Fruit fly (Drosophila melanogaster): ENCODE results near the gene CG14260.

CG14260 gene

dm6 chr3R:27265330-27265729 lies at the start of gene CG14260, which contains the start of gene CG14262:
Gene CG14260, plus strand, starts transcription at chr3R:27265457.
Gene CG14262, minus strand, starts transcription at chr3R:27265430.
- no peak for TF ChIP-seq ovo (GFP tag; optimal IDR thresholded peaks at IDR 0.05)

dm6 chr3R:27217465-27218059 lies 47.7 kb upstream of the CG14260 start:
- TF ChIP-seq ovo (GFP tag; optimal IDR thresholded peaks at IDR 0.05) (no peak), CG1620 (GFP tag; optimal IDR thresholded peaks at IDR 0.05) (no peak)

- TF ChIP-seq CG5204 (GFP tag; optimal IDR thresholded peaks at IDR 0.05): no peak
Measured at dm6 chr3R:27218288-27218687, 47.0 kb upstream of the CG14260 start.

DNA sequence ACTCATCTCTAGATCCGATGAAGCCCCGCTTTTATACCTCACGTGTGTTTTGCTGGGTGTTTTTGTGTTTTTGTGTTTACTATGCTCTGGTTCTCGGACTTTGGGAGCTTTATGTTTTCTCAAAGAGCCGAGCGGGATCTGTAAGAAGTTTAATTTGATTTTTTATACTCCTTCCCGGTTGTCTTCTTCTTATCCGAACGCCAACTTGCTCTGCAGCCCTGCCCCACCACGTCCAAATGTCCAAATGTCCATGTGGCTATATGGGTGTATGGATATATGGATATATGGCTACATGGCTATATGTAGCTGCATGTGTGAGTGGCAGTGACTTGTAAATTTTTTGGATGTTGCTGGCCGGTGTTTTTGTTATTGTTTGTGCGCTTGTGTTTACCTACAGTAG lies 46.4 kb upstream of the CG14260 start:
- TF ChIP-seq toe (GFP tag; optimal IDR thresholded peaks at IDR 0.05) (no peak), Hr96 (GFP tag; optimal IDR thresholded peaks at IDR 0.05) (no peak), Mnt (GFP tag; optimal IDR thresholded peaks at IDR 0.05) (no peak), Clk (GFP tag; optimal IDR thresholded peaks at IDR 0.05) (no peak), CG7045 (GFP tag; optimal IDR thresholded peaks at IDR 0.05) (no peak), cnc (optimal IDR thresholded peaks at IDR 0.05) (no peak), ovo (GFP tag; optimal IDR thresholded peaks at IDR 0.05) (no peak), CG33017 (tag; optimal IDR thresholded peaks at IDR 0.05) (no peak), CG7101 (tag; optimal IDR thresholded peaks at IDR 0.05) (no peak), cic (GFP tag; optimal IDR thresholded peaks at IDR 0.05) (no peak), pad (GFP tag; optimal IDR thresholded peaks at IDR 0.05) (no peak), CG11617 (GFP tag; optimal IDR thresholded peaks at IDR 0.05) (no peak), Crg-1 (GFP tag; optimal IDR thresholded peaks at IDR 0.05) (no peak), CG5204 (GFP tag; optimal IDR thresholded peaks at IDR 0.05) (no peak), kay (GFP tag; ENCODE audit: borderline replicate concordance) (no peak), CG14711 (tag; optimal IDR thresholded peaks at IDR 0.05) (no peak), CG12768 (GFP tag; optimal IDR thresholded peaks at IDR 0.05) (no peak)

DNA sequence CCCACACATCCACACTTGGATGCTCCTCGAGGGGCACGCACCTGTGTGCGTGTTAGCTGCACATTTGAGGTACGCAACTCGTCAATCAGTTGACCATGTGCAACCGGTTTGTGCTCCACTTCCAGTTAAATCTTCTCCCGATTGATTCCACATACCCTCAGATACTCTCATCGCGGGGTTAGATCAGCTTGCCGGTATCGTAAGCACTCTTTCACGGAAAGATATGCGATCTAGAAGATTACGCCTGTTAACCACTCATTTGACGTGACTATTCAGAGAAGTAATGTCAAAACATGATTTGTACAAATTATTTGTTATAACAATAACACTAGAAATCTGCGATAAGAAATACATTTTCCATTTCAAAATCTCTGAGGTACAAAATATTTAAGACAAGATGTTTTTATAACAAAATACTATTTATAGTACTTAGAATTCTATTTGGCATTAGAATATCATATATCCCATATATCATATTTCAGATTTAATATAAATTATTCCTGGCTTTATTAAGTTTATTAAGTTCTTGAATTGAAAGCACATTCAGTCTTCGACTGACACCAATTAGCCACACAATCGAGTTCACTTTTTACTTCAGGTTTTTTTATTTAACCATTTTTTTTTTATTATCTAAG lies 44.3 kb upstream of the CG14260 start:
- TF ChIP-seq cnc (optimal IDR thresholded peaks at IDR 0.05): no peak
- TF ChIP-seq tj (GFP tag; optimal IDR thresholded peaks at IDR 0.05): no peak
- TF ChIP-seq bab1 (GFP tag; optimal IDR thresholded peaks at IDR 0.05): no peak
- no peak for TF ChIP-seq pad (GFP tag; optimal IDR thresholded peaks at IDR 0.05)
- no peak for TF ChIP-seq Clk (GFP tag; optimal IDR thresholded peaks at IDR 0.05)
- TF ChIP-seq Mnt (GFP tag; optimal IDR thresholded peaks at IDR 0.05): no peak

- no peak for TF ChIP-seq CG7045 (GFP tag; optimal IDR thresholded peaks at IDR 0.05)
- TF ChIP-seq Mnt (GFP tag; optimal IDR thresholded peaks at IDR 0.05): no peak
- no peak for TF ChIP-seq CG33017 (tag; optimal IDR thresholded peaks at IDR 0.05)
- TF ChIP-seq CG14711 (tag; optimal IDR thresholded peaks at IDR 0.05): no peak
- TF ChIP-seq CG5204 (GFP tag; optimal IDR thresholded peaks at IDR 0.05): no peak
- TF ChIP-seq Hr96 (GFP tag; optimal IDR thresholded peaks at IDR 0.05): no peak
- no peak for TF ChIP-seq tj (GFP tag; optimal IDR thresholded peaks at IDR 0.05)
- no peak for TF ChIP-seq bab1 (GFP tag; optimal IDR thresholded peaks at IDR 0.05)
- no peak for TF ChIP-seq cic (GFP tag; optimal IDR thresholded peaks at IDR 0.05)
- TF ChIP-seq Clk (GFP tag; optimal IDR thresholded peaks at IDR 0.05): no peak
- TF ChIP-seq CG7101 (tag; optimal IDR thresholded peaks at IDR 0.05): no peak
- TF ChIP-seq Crg-1 (GFP tag; optimal IDR thresholded peaks at IDR 0.05): no peak
- no peak for TF ChIP-seq CG12768 (GFP tag; optimal IDR thresholded peaks at IDR 0.05)
- TF ChIP-seq CG11617 (GFP tag; optimal IDR thresholded peaks at IDR 0.05): no peak
- TF ChIP-seq CG1620 (GFP tag; optimal IDR thresholded peaks at IDR 0.05): no peak
- no peak for TF ChIP-seq pad (GFP tag; optimal IDR thresholded peaks at IDR 0.05)
- TF ChIP-seq ovo (GFP tag; optimal IDR thresholded peaks at IDR 0.05): no peak
Measured at dm6 chr3R:27222013-27222673, 43.1 kb upstream of the CG14260 start.

dm6 chr3R:27223012-27223411 lies 42.2 kb upstream of the CG14260 start:
- TF ChIP-seq tj (GFP tag; optimal IDR thresholded peaks at IDR 0.05) (no peak), toe (GFP tag; optimal IDR thresholded peaks at IDR 0.05) (no peak), CG7045 (GFP tag; optimal IDR thresholded peaks at IDR 0.05) (no peak), Clk (GFP tag; optimal IDR thresholded peaks at IDR 0.05) (no peak), CG12768 (GFP tag; optimal IDR thresholded peaks at IDR 0.05) (no peak), pad (GFP tag; optimal IDR thresholded peaks at IDR 0.05) (no peak), Crg-1 (GFP tag; optimal IDR thresholded peaks at IDR 0.05) (no peak), CG1620 (GFP tag; optimal IDR thresholded peaks at IDR 0.05) (no peak), bab1 (GFP tag; optimal IDR thresholded peaks at IDR 0.05) (no peak), ovo (GFP tag; optimal IDR thresholded peaks at IDR 0.05) (no peak)
